Worm (Caenorhabditis elegans) whole organism, L4 larva: ENCODE results near the gene eri-9.

Experiments used
- F37D6.2 ChIP-seq: sonication (generic microtip); optimal IDR thresholded peaks from 2 replicates; lab custom pipeline; 2016; ENCODE audit warnings: mild to moderate bottlenecking, missing genetic modification characterization, missing compliant biosample characterization
- ceh-82 ChIP-seq: sonication (generic microtip); optimal IDR thresholded peaks from 2 replicates; lab custom pipeline; 2017; ENCODE audit warnings: missing biosample characterization, missing genetic modification characterization
- dpl-1 ChIP-seq: fragments of 150-350 bp; optimal IDR thresholded peaks from 2 replicates; lab custom pipeline; 2014; ENCODE audit warnings: missing biosample characterization, missing genetic modification reagents, missing genetic modification characterization
- fos-1 ChIP-seq: fragments of 150-350 bp; optimal IDR thresholded peaks from 2 replicates; lab custom pipeline; 2014; ENCODE audit warnings: missing biosample characterization, missing genetic modification characterization
- madf-9 ChIP-seq: fragments of 200-800 bp; sonication (Bioruptor generic); conservative IDR thresholded peaks from 2 replicates; pipeline ENCODE4 v1.3.6; 2022; ENCODE audit warnings: missing genetic modification reagents, missing genetic modification characterization, missing compliant biosample characterization
- unc-39 ChIP-seq: sonication (generic microtip); optimal IDR thresholded peaks from 2 replicates; lab custom pipeline; 2017; ENCODE audit warnings: missing biosample characterization, missing genetic modification characterization

DNA sequence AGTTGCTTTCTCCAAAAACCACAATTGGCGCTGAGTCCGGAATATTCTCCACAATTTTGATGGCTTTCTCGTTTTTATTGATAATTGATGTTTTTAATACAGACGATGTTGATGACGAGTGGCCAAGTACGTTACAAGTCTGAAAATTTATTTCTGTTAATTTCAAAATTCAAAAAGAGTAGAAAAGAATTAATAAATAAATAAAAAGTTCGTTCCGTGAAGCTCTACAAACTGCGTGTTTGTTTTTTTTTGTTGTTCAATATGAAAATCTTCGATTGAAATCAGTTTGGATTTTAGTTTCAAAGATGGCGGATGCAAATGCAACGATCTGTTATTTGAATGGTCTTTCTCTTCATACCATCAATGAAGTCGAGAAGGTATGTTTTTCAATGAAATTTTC, 21.3 kb upstream of the eri-9 start, which contains the start of gene F26F4.2:
- TF ChIP-seq unc-39 (tag; lab: Kevin White, UChicago) (no peak), madf-9 (GFP tag; lab: Robert Waterston, UW) (no peak), F37D6.2 (tag; lab: Kevin White, UChicago) (no peak), dpl-1 (GFP tag; lab: Kevin White, UChicago) (no peak), fos-1 (no peak), ceh-82 (tag; lab: Kevin White, UChicago) (no peak)
